Fruit fly (Drosophila melanogaster): ENCODE measurements around the gene CG43658.

DNA sequence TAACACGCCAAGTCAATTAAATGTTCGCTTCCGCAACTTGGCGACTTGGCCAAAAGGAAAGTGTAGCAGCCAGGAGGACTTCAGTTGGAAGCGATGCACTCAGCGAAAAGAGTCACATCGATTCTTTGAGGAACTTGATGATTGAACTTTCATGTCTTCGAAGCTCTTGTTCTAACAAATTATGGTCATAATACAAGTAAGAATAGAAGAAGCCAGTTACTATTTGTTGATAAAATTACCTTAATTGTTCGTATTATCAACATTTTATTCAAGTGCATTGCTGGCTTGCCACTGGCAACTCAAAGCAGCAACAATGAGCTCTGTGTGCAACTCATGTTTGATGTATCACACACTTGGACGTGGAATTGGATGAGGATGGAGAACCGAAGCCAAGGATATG is 17.7 kb downstream of the CG43658 start:
- TF ChIP-seq CG13204 (GFP tag; optimal IDR thresholded peaks at IDR 0.05) = peak; percentile 30
- TF ChIP-seq CG4496 (GFP tag; IDR thresholded peaks at IDR 0.05) = peak; percentile 76
- TF ChIP-seq EcR (GFP tag; optimal IDR thresholded peaks at IDR 0.05) = no peak
- peak; percentile 63 for TF ChIP-seq CG12605 (GFP tag; IDR thresholded peaks at IDR 0.05)
- peak; percentile 78 for TF ChIP-seq CG9948 (tag; optimal IDR thresholded peaks at IDR 0.05)
- no peak for TF ChIP-seq D1 (tag; optimal IDR thresholded peaks at IDR 0.05)
- peak; percentile 80 for TF ChIP-seq CG17806 (tag; optimal IDR thresholded peaks at IDR 0.05)
- TF ChIP-seq Ets98B (GFP tag; IDR thresholded peaks at IDR 0.05) = peak; percentile 75
- peak; percentile 58; the same call in 2 of the 3 replicates for TF ChIP-seq fd96Ca (GFP tag; IDR thresholded peaks at IDR 0.05)
- TF ChIP-seq CG14655 (GFP tag; optimal IDR thresholded peaks at IDR 0.05) = peak; percentile 78
